Worm (Caenorhabditis elegans): ENCODE results near the gene C04F5.2.

Gene C04F5.2

ce11 chrV:5046103-5046502 lies 50.8 kb downstream of the C04F5.2 start, which contains the start of gene exc-14:
Gene exc-14, minus strand, starts transcription at chrV:5046203.
- no peak for TF ChIP-seq unc-62 (GFP tag; optimal IDR thresholded peaks at IDR 0.05)

All from whole organism, dauer.